Worm (Caenorhabditis elegans) whole organism, mixed stage, embryonic: Measurements from ENCODE around the gene irld-45.

Source experiments
- blmp-1 ChIP-seq: fragments of 150-350 bp; optimal IDR thresholded peaks from 2 replicates; lab custom pipeline; 2014; ENCODE audit warnings: missing biosample characterization, missing genetic modification characterization
- elt-3 ChIP-seq: fragments of 150-350 bp; optimal IDR thresholded peaks from 2 replicates; lab custom pipeline; 2014; ENCODE audit warnings: missing biosample characterization, missing genetic modification characterization
- snpc-4 ChIP-seq: fragments of 150-350 bp; optimal IDR thresholded peaks from 2 replicates; lab custom pipeline; 2014; ENCODE audit warnings: missing biosample characterization, missing genetic modification characterization

ce11 chrV:1648000-1648399, at the start of gene irld-45:
- no peak for TF ChIP-seq blmp-1 (tag; lab: Kevin White, UChicago)
- TF ChIP-seq snpc-4 (tag; lab: Kevin White, UChicago): no peak
- no peak for TF ChIP-seq elt-3 (tag; lab: Kevin White, UChicago)
